Worm (Caenorhabditis elegans) whole organism, early embryonic: ENCODE measurements around the gene F14H3.15.

Source experiments
- B0310.2 ChIP-seq: sonication (generic microtip); optimal IDR thresholded peaks from 2 replicates; lab custom pipeline; 2016; ENCODE audit warnings: mild to moderate bottlenecking, missing genetic modification characterization, missing compliant biosample characterization
- F13C5.2 ChIP-seq: sonication (generic microtip); optimal IDR thresholded peaks from 2 replicates; lab custom pipeline; 2017; ENCODE audit warnings: mild to moderate bottlenecking, missing genetic modification characterization, inconsistent platforms, missing compliant biosample characterization
- aly-1 ChIP-seq: sonication (generic microtip); optimal IDR thresholded peaks from 2 replicates; lab custom pipeline; 2016; ENCODE audit warnings: missing genetic modification characterization, missing compliant biosample characterization
- ama-1 ChIP-seq: fragments of 150-350 bp; optimal IDR thresholded peaks from 2 replicates; lab custom pipeline; 2014
- hmbx-1 ChIP-seq: sonication (generic microtip); optimal IDR thresholded peaks from 2 replicates; lab custom pipeline; 2016; ENCODE audit warnings: mild to moderate bottlenecking, missing genetic modification characterization, missing compliant biosample characterization
- hmg-4 ChIP-seq: fragments of 200-800 bp; sonication (Bioruptor generic); optimal IDR thresholded peaks from 2 replicates; lab custom pipeline; 2018; ENCODE audit warnings: mild to moderate bottlenecking, missing genetic modification characterization, missing compliant biosample characterization
- pes-1 ChIP-seq: fragments of 200-800 bp; sonication (Bioruptor generic); IDR thresholded peaks from 2 replicates; pipeline ENCODE4 v1.3.6; 2022; ENCODE audit warnings: missing genetic modification reagents, missing genetic modification characterization, missing compliant biosample characterization
- scrt-1 ChIP-seq: fragments of 200-800 bp; sonication (Bioruptor generic); IDR thresholded peaks from 2 replicates; pipeline ENCODE4 v1.3.6; 2022; ENCODE audit warnings: missing genetic modification characterization, missing compliant biosample characterization
- sea-1 ChIP-seq: fragments of 200-800 bp; sonication (Bioruptor generic); conservative IDR thresholded peaks from 2 replicates; pipeline ENCODE4 v1.3.6; 2022; ENCODE audit warnings: missing genetic modification characterization, missing compliant biosample characterization

ce11 chrV:16100103-16100730, 40.2 kb upstream of the F14H3.15 start, which contains the start of gene cth-1:
- TF ChIP-seq ama-1 (no peak), scrt-1 (GFP tag; lab: Robert Waterston, UW) (no peak), F13C5.2 (tag; lab: Kevin White, UChicago) (no peak), aly-1 (tag; lab: Kevin White, UChicago) (no peak), hmbx-1 (tag; lab: Kevin White, UChicago) (no peak), B0310.2 (tag; lab: Kevin White, UChicago) (no peak), hmg-4 (GFP tag; lab: Kevin White, UChicago) (no peak), sea-1 (GFP tag; lab: Robert Waterston, UW) (no peak), pes-1 (no peak)
